Fruit fly (Drosophila melanogaster) whole organism, embryonic: Measurements from ENCODE around the gene Kmn1.

Experiments used
- Awh ChIP-seq: fragments of 200-800 bp; sonication (Bioruptor generic); IDR thresholded peaks from 2 replicates; pipeline ENCODE4, ENCODE4 v1.3.6; 2022; ENCODE audit warnings: missing biosample characterization, missing genetic modification characterization
- CG1024 ChIP-seq: fragments of 200-800 bp; sonication (Bioruptor generic); IDR thresholded peaks from 2 replicates; pipeline ENCODE4 v1.3.6; 2022; ENCODE audit warnings: missing biosample characterization, missing genetic modification characterization
- CG10431 ChIP-seq: fragments of 200-800 bp; sonication (Bioruptor generic); optimal IDR thresholded peaks from 3 replicates; lab custom pipeline; 2018; ENCODE audit warnings: missing biosample characterization, mild to moderate bottlenecking, missing genetic modification characterization
- CG10543 ChIP-seq: fragments of 200-800 bp; sonication (Bioruptor generic); optimal IDR thresholded peaks from 3 replicates; lab custom pipeline; 2017; ENCODE audit warnings: missing biosample characterization, mild to moderate bottlenecking, missing genetic modification characterization, moderate library complexity
- CG12744 ChIP-seq: fragments of 200-800 bp; sonication (Bioruptor generic); optimal IDR thresholded peaks from 2 replicates; lab custom pipeline; 2016; ENCODE audit warnings: missing biosample characterization, missing genetic modification characterization
- CG14667 ChIP-seq: fragments of 200-800 bp; sonication (Bioruptor generic); IDR thresholded peaks from 2 replicates; pipeline ENCODE4 v1.3.6; 2022; ENCODE audit warnings: missing biosample characterization, missing genetic modification characterization
- CG16863 ChIP-seq: fragments of 200-800 bp; sonication (Bioruptor generic); optimal IDR thresholded peaks from 3 replicates; lab custom pipeline; 2016; ENCODE audit warnings: missing biosample characterization, missing genetic modification characterization
- CG17359 ChIP-seq: fragments of 200-800 bp; sonication (Bioruptor generic); optimal IDR thresholded peaks from 3 replicates; lab custom pipeline; 2018; ENCODE audit warnings: missing biosample characterization, mild to moderate bottlenecking, missing genetic modification characterization, moderate library complexity
- CG17612 ChIP-seq: fragments of 200-800 bp; sonication (Bioruptor generic); IDR thresholded peaks from 2 replicates; pipeline ENCODE4 v1.3.6; 2022; ENCODE audit warnings: missing biosample characterization, missing genetic modification characterization
- CG18262 ChIP-seq: fragments of 200-800 bp; optimal IDR thresholded peaks from 3 replicates; lab custom pipeline; 2019; ENCODE audit warnings: missing biosample characterization, mild to moderate bottlenecking, missing genetic modification characterization, moderate library complexity
- CG18599 ChIP-seq: fragments of 200-800 bp; sonication (Bioruptor generic); optimal IDR thresholded peaks from 3 replicates; lab custom pipeline; 2017; ENCODE audit warnings: missing biosample characterization, missing genetic modification characterization, mild to moderate bottlenecking, moderate library complexity, missing genetic modification reagents
- CG18764 ChIP-seq: fragments of 200-800 bp; sonication (Bioruptor generic); optimal IDR thresholded peaks from 3 replicates; lab custom pipeline; 2016; ENCODE audit warnings: missing biosample characterization, missing genetic modification characterization
- CG2202 ChIP-seq: fragments of 200-800 bp; sonication (Bioruptor generic); optimal IDR thresholded peaks from 2 replicates; lab custom pipeline; 2018; ENCODE audit warnings: missing biosample characterization, mild to moderate bottlenecking, missing genetic modification characterization
- CG31441 ChIP-seq: fragments of 200-800 bp; sonication (Bioruptor generic); IDR thresholded peaks from 2 replicates; pipeline ENCODE4 v1.3.6; 2022; ENCODE audit warnings: missing biosample characterization, missing genetic modification characterization
- CG3281 ChIP-seq: fragments of 200-800 bp; sonication (Bioruptor generic); optimal IDR thresholded peaks from 3 replicates; lab custom pipeline; 2017; ENCODE audit warnings: missing biosample characterization, mild to moderate bottlenecking, missing genetic modification characterization
- CG3407 ChIP-seq: fragments of 200-800 bp; sonication (Bioruptor generic); optimal IDR thresholded peaks from 2 replicates; lab custom pipeline; 2018; ENCODE audit warnings: missing biosample characterization, mild to moderate bottlenecking, missing genetic modification characterization
- CG3847 ChIP-seq: fragments of 200-800 bp; sonication (Bioruptor generic); IDR thresholded peaks from 2 replicates; pipeline ENCODE4 v1.3.6; 2022; ENCODE audit warnings: missing biosample characterization, missing genetic modification characterization
- CG6272 ChIP-seq: fragments of 200-800 bp; sonication (Bioruptor generic); IDR thresholded peaks from 2 replicates; pipeline ENCODE4 v1.3.6; 2022; ENCODE audit warnings: missing biosample characterization, missing genetic modification characterization
- CG6813 ChIP-seq: fragments of 200-800 bp; sonication (Bioruptor generic); optimal IDR thresholded peaks from 2 replicates; lab custom pipeline; 2017; ENCODE audit warnings: missing biosample characterization, missing genetic modification characterization, mild to moderate bottlenecking, moderate library complexity, missing genetic modification reagents
- CG8089 ChIP-seq: fragments of 200-800 bp; sonication (Bioruptor generic); optimal IDR thresholded peaks from 3 replicates; lab custom pipeline; 2016; ENCODE audit warnings: missing biosample characterization, missing genetic modification characterization
- CG8359 ChIP-seq: fragments of 200-800 bp; sonication (Bioruptor generic); optimal IDR thresholded peaks from 2 replicates; lab custom pipeline; 2017; ENCODE audit warnings: missing biosample characterization, mild to moderate bottlenecking, missing genetic modification characterization, borderline replicate concordance
- CG8924 ChIP-seq: fragments of 200-800 bp; optimal IDR thresholded peaks from 3 replicates; lab custom pipeline; 2019; ENCODE audit warnings: missing biosample characterization, mild to moderate bottlenecking, missing genetic modification characterization, moderate library complexity
- CG9437 ChIP-seq: fragments of 200-800 bp; sonication (Bioruptor generic); optimal IDR thresholded peaks from 2 replicates; lab custom pipeline; 2018; ENCODE audit warnings: missing biosample characterization, mild to moderate bottlenecking, missing genetic modification characterization
- CG9817 ChIP-seq: fragments of 200-800 bp; sonication (Bioruptor generic); optimal IDR thresholded peaks from 2 replicates; lab custom pipeline; 2018; ENCODE audit warnings: missing biosample characterization, mild to moderate bottlenecking, missing genetic modification characterization, moderate library complexity
- CrebB ChIP-seq: fragments of 200-800 bp; sonication (Bioruptor generic); optimal IDR thresholded peaks from 3 replicates; lab custom pipeline; 2018; ENCODE audit warnings: missing biosample characterization, mild to moderate bottlenecking, missing genetic modification characterization
- Dp ChIP-seq: fragments of 200-800 bp; sonication (Bioruptor generic); optimal IDR thresholded peaks from 2 replicates; lab custom pipeline; 2018; ENCODE audit warnings: missing biosample characterization, mild to moderate bottlenecking, missing genetic modification characterization, moderate library complexity
- Gug ChIP-seq: fragments of 200-800 bp; sonication (Bioruptor generic); IDR thresholded peaks from 4 replicates; pipeline ENCODE4 v1.3.6; 2022; ENCODE audit warnings: missing biosample characterization, missing genetic modification characterization
- Hand ChIP-seq: fragments of 200-800 bp; sonication (Bioruptor generic); optimal IDR thresholded peaks from 2 replicates; lab custom pipeline; 2017; ENCODE audit warnings: mild to moderate bottlenecking, missing biosample characterization, missing genetic modification reagents, missing genetic modification characterization
- Kr ChIP-seq: fragments of 200-800 bp; sonication (Bioruptor generic); optimal IDR thresholded peaks from 2 replicates; lab custom pipeline; 2017; ENCODE audit warnings: missing biosample characterization, mild to moderate bottlenecking, missing genetic modification characterization
- Lpt ChIP-seq: fragments of >200 bp; optimal IDR thresholded peaks from 2 replicates; lab custom pipeline; 2018; ENCODE audit warnings: missing biosample characterization, missing genetic modification characterization
- Sin3A ChIP-seq: fragments of >200 bp; optimal IDR thresholded peaks from 2 replicates; lab custom pipeline; 2018
- Sry-β ChIP-seq: fragments of 200-800 bp; sonication (Bioruptor generic); optimal IDR thresholded peaks from 2 replicates; lab custom pipeline; 2018; ENCODE audit warnings: missing biosample characterization, mild to moderate bottlenecking, missing genetic modification characterization, moderate library complexity
- Tbp ChIP-seq: fragments of >200 bp; optimal IDR thresholded peaks from 2 replicates; lab custom pipeline; 2018; ENCODE audit warnings: missing biosample characterization, missing genetic modification characterization
- ac ChIP-seq: fragments of 200-800 bp; sonication (Bioruptor generic); optimal IDR thresholded peaks from 3 replicates; lab custom pipeline; 2017; ENCODE audit warnings: missing biosample characterization, mild to moderate bottlenecking, missing genetic modification characterization
- corto ChIP-seq: fragments of 200-800 bp; sonication (Bioruptor generic); optimal IDR thresholded peaks from 2 replicates; lab custom pipeline; 2016; ENCODE audit warnings: missing biosample characterization, mild to moderate bottlenecking, missing genetic modification characterization, moderate library complexity
- dpn ChIP-seq, 2 experiments: fragments of 200-800 bp; sonication (Bioruptor generic); optimal IDR thresholded peaks; 3 replicates each; lab custom pipeline; 2016; ENCODE audit warnings: missing biosample characterization in 2 of 2, missing genetic modification characterization in 2 of 2
- eve ChIP-seq, 2 experiments: fragments of >200 bp; optimal IDR thresholded peaks; 2 replicates each; lab custom pipeline; 2017; ENCODE audit warnings: missing biosample characterization in 2 of 2, missing genetic modification characterization in 2 of 2
- gcm ChIP-seq: fragments of 200-800 bp; sonication (Bioruptor generic); optimal IDR thresholded peaks from 2 replicates; lab custom pipeline; 2019; ENCODE audit warnings: missing biosample characterization, mild to moderate bottlenecking, missing genetic modification characterization, moderate library complexity
- grn ChIP-seq: fragments of 200-800 bp; sonication (Bioruptor generic); optimal IDR thresholded peaks from 3 replicates; lab custom pipeline; 2017; ENCODE audit warnings: missing biosample characterization, missing genetic modification characterization
- jigr1 ChIP-seq: fragments of 200-800 bp; sonication (Bioruptor generic); IDR thresholded peaks from 3 replicates; pipeline ENCODE4 v1.3.6; 2022; ENCODE audit warnings: missing biosample characterization, missing genetic modification characterization
- jing ChIP-seq: fragments of 200-800 bp; sonication (Bioruptor generic); optimal IDR thresholded peaks from 2 replicates; lab custom pipeline; 2018; ENCODE audit warnings: missing biosample characterization, mild to moderate bottlenecking, missing genetic modification characterization
- lola ChIP-seq, 3 experiments: fragments of >200 bp in 2 of 3; fragments of 200-800 bp in 1 of 3; sonication (Bioruptor generic) in 1 of 3; optimal IDR thresholded peaks; 2 replicates each; lab custom pipeline; 2017 to 2019; ENCODE audit warnings: missing biosample characterization in 3 of 3, missing genetic modification characterization in 3 of 3, mild to moderate bottlenecking in 1 of 3, moderate library complexity in 1 of 3
- nau ChIP-seq: fragments of 200-800 bp; sonication (Bioruptor generic); optimal IDR thresholded peaks from 3 replicates; lab custom pipeline; 2017; ENCODE audit warnings: missing biosample characterization, mild to moderate bottlenecking, missing genetic modification characterization, missing genetic modification reagents
- ranshi ChIP-seq: fragments of 200-800 bp; sonication (Bioruptor generic); IDR thresholded peaks from 2 replicates; pipeline ENCODE4 v1.3.6; 2022; ENCODE audit warnings: missing biosample characterization, missing genetic modification characterization
- sisA ChIP-seq: fragments of 200-800 bp; sonication (Bioruptor generic); IDR thresholded peaks from 2 replicates; pipeline ENCODE4 v1.3.6; 2022; ENCODE audit warnings: missing biosample characterization, missing genetic modification characterization
- slbo ChIP-seq: fragments of 200-800 bp; sonication (Bioruptor generic); IDR thresholded peaks from 2 replicates; pipeline ENCODE4 v1.3.6; 2022; ENCODE audit warnings: missing biosample characterization, missing genetic modification characterization
- slou ChIP-seq: fragments of 200-800 bp; sonication (Bioruptor generic); optimal IDR thresholded peaks from 3 replicates; lab custom pipeline; 2016; ENCODE audit warnings: missing biosample characterization, missing genetic modification characterization
- so ChIP-seq: fragments of 200-800 bp; sonication (Bioruptor generic); IDR thresholded peaks from 3 replicates; pipeline ENCODE4 v1.3.6; 2022; ENCODE audit warnings: missing biosample characterization, missing genetic modification characterization
- tin ChIP-seq: fragments of 200-800 bp; sonication (Bioruptor generic); optimal IDR thresholded peaks from 3 replicates; lab custom pipeline; 2016; ENCODE audit warnings: missing biosample characterization, missing genetic modification characterization

The Kmn1 gene

DNA sequence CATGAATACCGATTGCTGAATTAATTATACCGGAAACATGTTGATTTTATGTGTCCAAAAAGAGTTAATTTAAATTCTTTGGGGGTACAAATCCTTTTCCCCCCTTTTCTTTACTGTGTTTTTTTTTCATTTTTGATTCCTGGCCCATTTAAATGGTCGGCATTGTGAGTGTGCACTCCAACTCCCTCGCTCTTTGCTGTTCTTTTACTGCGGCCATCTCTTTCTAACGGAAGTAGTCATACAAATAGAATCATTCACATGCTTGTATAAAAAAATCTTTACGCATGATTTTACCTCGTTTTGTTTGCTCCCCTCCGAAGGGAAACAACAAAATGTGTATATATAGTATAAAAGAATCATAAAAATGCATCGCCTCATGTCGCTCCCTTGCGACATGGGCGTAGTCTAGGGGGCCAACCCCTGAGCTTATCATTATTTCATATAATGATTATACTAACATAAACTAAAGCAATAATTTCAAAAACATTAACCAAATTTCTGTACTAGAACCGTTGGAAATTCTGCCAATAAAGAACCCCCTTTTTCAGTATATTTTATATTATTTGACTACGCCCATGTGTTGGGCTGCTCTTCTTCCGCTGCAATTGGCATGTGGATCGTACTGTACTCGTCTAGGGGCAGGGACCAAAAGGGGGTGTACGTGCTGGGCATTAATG is 44.1 kb downstream of the Kmn1 start (continued):
- TF ChIP-seq Dp (no peak), CG10431 (GFP tag; lab: Kevin White, UChicago) (peak; percentile 80), CG8924 (tag; lab: Kevin White, UChicago) (peak; percentile 87), sisA (peak; percentile 78), jigr1 (GFP tag; lab: Robert Waterston, UW) (0 out of 3 replicates have a peak, but pooled peaks have one; percentile 26), nau (GFP tag; lab: Kevin White, UChicago) (peak; percentile 22), ranshi (peak; percentile 68), CG6813 (peak; percentile 73), Sry-β (GFP tag; lab: Kevin White, UChicago) (peak; percentile 44), slbo (peak; percentile 33; the same call in 1 of the 2 replicates), CG6272 (peak; percentile 45; the same call in 1 of the 2 replicates), CG9437 (GFP tag; lab: Kevin White, UChicago) (peak; percentile 57), so (GFP tag; lab: Robert Waterston, UW) (peak; percentile 75), CG3281 (GFP tag; lab: Kevin White, UChicago) (peak; percentile 7), CG14667 (peak; percentile 60), Sin3A (no peak), Hand (GFP tag; lab: Kevin White, UChicago) (peak; percentile 18), Gug (GFP tag; lab: Robert Waterston, UW) (peak; percentile 50; the same call in 2 of the 4 replicates), CG17612 (GFP tag; lab: Robert Waterston, UW) (peak; percentile 39; the same call in 1 of the 2 replicates), CG16863 (peak; percentile 51), CG2202 (peak; percentile 86), CG18764 (GFP tag; lab: Kevin White, UChicago) (peak; percentile 64), Tbp (GFP tag; lab: Kevin White, UChicago) (no peak), CG10543 (peak; percentile 6), Lpt (GFP tag; lab: Kevin White, UChicago) (no peak), CG18262 (tag; lab: Kevin White, UChicago) (peak; percentile 93), eve (GFP tag; optimal IDR thresholded peaks at IDR 0.05; lab: Kevin White, UChicago) (peak in 1 of 2 experiments; percentile 87), CG1024 (GFP tag; lab: Robert Waterston, UW) (peak; percentile 75), CG9817 (tag; lab: Kevin White, UChicago) (peak; percentile 52), Awh (peak; percentile 82), CG8089 (GFP tag; lab: Kevin White, UChicago) (peak; percentile 28), corto (GFP tag; lab: Kevin White, UChicago) (no peak), CG18599 (GFP tag; lab: Kevin White, UChicago) (peak; percentile 53), Kr (GFP tag; lab: Kevin White, UChicago) (peak; percentile 48), CrebB (tag; lab: Kevin White, UChicago) (peak; percentile 54), CG17359 (tag; lab: Kevin White, UChicago) (peak; percentile 79), CG3847 (GFP tag; lab: Robert Waterston, UW) (no peak; the same call in 1 of the 2 replicates), grn (GFP tag; lab: Kevin White, UChicago) (peak; percentile 0), ac (GFP tag; lab: Kevin White, UChicago) (peak; percentile 62), lola (GFP tag; optimal IDR thresholded peaks at IDR 0.05; lab: Kevin White, UChicago) (peak in 1 of 3 experiments; percentile 93), CG12744 (GFP tag; lab: Kevin White, UChicago) (no peak), gcm (GFP tag; lab: Kevin White, UChicago) (peak; percentile 87), jing (GFP tag; lab: Kevin White, UChicago) (peak; percentile 64), dpn (GFP tag; optimal IDR thresholded peaks at IDR 0.05; lab: Kevin White, UChicago) (peak; percentile 41 to 64), CG8359 (GFP tag; lab: Kevin White, UChicago) (peak; percentile 85), slou (GFP tag; lab: Kevin White, UChicago) (peak; percentile 6), CG31441 (GFP tag; lab: Robert Waterston, UW) (peak; percentile 95), tin (GFP tag; lab: Kevin White, UChicago) (peak; percentile 78), CG3407 (peak; percentile 62)
